Fruit fly (Drosophila melanogaster): ENCODE results near the gene cal1.

DNA sequence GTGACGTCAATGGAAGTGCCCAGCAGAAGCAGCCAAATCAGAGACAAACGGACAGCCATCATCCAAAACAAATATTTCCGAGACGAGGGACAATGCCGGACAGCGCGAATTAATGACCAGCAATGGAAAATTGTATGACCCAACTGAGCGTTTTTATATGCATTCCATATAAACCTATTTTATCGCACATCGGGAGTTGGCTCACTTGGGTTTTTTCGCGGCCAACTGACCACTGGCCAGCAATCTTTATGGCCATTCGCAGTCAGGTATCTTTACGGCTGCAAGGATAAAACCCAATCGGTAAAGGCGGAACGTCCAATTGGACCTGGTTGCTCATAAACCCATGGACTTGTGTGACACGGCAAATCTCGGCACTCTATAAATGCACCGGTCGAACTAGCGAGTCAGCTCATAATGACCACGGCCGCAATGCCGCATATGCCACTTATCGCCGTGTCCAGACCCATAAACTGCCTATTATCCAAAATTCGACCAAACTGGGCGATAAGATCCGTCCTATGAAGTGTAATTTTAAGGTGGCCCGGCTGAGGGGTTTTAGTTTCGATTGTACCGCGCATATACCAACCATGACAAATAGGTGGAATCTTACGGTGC, 44.1 kb downstream of the cal1 start, which contains the start of the genes CG4053 and CG31266:
- TF ChIP-seq CG14655 (GFP tag; optimal IDR thresholded peaks at IDR 0.05) = no peak
- TF ChIP-seq CG10348 (GFP tag; IDR thresholded peaks at IDR 0.05) = no peak
- TF ChIP-seq EcR (GFP tag; optimal IDR thresholded peaks at IDR 0.05) = no peak
- no peak for TF ChIP-seq CG15710 (tag; optimal IDR thresholded peaks at IDR 0.05)
- TF ChIP-seq Snoo (tag; optimal IDR thresholded peaks at IDR 0.05) = no peak
- TF ChIP-seq fd96Ca (GFP tag; IDR thresholded peaks at IDR 0.05) = no peak
- TF ChIP-seq CG13204 (GFP tag; optimal IDR thresholded peaks at IDR 0.05) = no peak
- no peak for TF ChIP-seq D1 (tag; optimal IDR thresholded peaks at IDR 0.05)
- no peak for TF ChIP-seq CG34367 (tag; optimal IDR thresholded peaks at IDR 0.05)
- TF ChIP-seq Pif1B (GFP tag; optimal IDR thresholded peaks at IDR 0.05) = no peak
- no peak for TF ChIP-seq gl (tag; optimal IDR thresholded peaks at IDR 0.05)
- TF ChIP-seq Ets98B (GFP tag; IDR thresholded peaks at IDR 0.05) = no peak
